Fruit fly (Drosophila melanogaster) whole organism, embryonic: ENCODE results near the gene CG1764.

ENCODE experiments used
- Atf6 ChIP-seq: fragments of 200-800 bp; sonication (Bioruptor generic); IDR thresholded peaks from 2 replicates; pipeline ENCODE4 v1.3.6; 2022; ENCODE audit warnings: missing biosample characterization, missing genetic modification characterization
- CG13296 ChIP-seq: fragments of 200-800 bp; sonication (Bioruptor generic); optimal IDR thresholded peaks from 3 replicates; lab custom pipeline; 2018; ENCODE audit warnings: missing biosample characterization, mild to moderate bottlenecking, missing genetic modification characterization
- CG1529 ChIP-seq: fragments of 200-800 bp; sonication (Bioruptor generic); optimal IDR thresholded peaks from 3 replicates; lab custom pipeline; 2018; ENCODE audit warnings: missing biosample characterization, missing genetic modification characterization
- CG1647 ChIP-seq: fragments of 200-800 bp; sonication (Bioruptor generic); optimal IDR thresholded peaks from 3 replicates; lab custom pipeline; 2016; ENCODE audit warnings: missing biosample characterization, missing genetic modification characterization
- CG17359 ChIP-seq: fragments of 200-800 bp; sonication (Bioruptor generic); optimal IDR thresholded peaks from 3 replicates; lab custom pipeline; 2018; ENCODE audit warnings: missing biosample characterization, mild to moderate bottlenecking, missing genetic modification characterization, moderate library complexity
- CG17361 ChIP-seq: fragments of 200-800 bp; sonication (Bioruptor generic); IDR thresholded peaks from 3 replicates; pipeline ENCODE4 v1.3.6; 2022; ENCODE audit warnings: missing biosample characterization, missing genetic modification characterization
- CG17568 ChIP-seq: fragments of 200-800 bp; sonication (Bioruptor generic); optimal IDR thresholded peaks from 2 replicates; lab custom pipeline; 2018; ENCODE audit warnings: missing biosample characterization, mild to moderate bottlenecking, missing genetic modification characterization, moderate library complexity
- CG17612 ChIP-seq: fragments of 200-800 bp; sonication (Bioruptor generic); IDR thresholded peaks from 2 replicates; pipeline ENCODE4 v1.3.6; 2022; ENCODE audit warnings: missing biosample characterization, missing genetic modification characterization
- CG18262 ChIP-seq: fragments of 200-800 bp; optimal IDR thresholded peaks from 3 replicates; lab custom pipeline; 2019; ENCODE audit warnings: missing biosample characterization, mild to moderate bottlenecking, missing genetic modification characterization, moderate library complexity
- CG18476 ChIP-seq: fragments of 200-800 bp; sonication (Bioruptor generic); optimal IDR thresholded peaks from 2 replicates; lab custom pipeline; 2016; ENCODE audit warnings: missing biosample characterization, mild to moderate bottlenecking, missing genetic modification characterization
- CG31441 ChIP-seq: fragments of 200-800 bp; sonication (Bioruptor generic); IDR thresholded peaks from 2 replicates; pipeline ENCODE4 v1.3.6; 2022; ENCODE audit warnings: missing biosample characterization, missing genetic modification characterization
- CG32532 ChIP-seq: fragments of 200-800 bp; sonication (Bioruptor generic); IDR thresholded peaks from 2 replicates; pipeline ENCODE4 v1.3.6; 2022; ENCODE audit warnings: missing biosample characterization, missing genetic modification characterization
- CG34376 ChIP-seq: fragments of 200-800 bp; sonication (Bioruptor generic); optimal IDR thresholded peaks from 2 replicates; lab custom pipeline; 2018; ENCODE audit warnings: missing biosample characterization, mild to moderate bottlenecking, missing genetic modification characterization
- CG3847 ChIP-seq: fragments of 200-800 bp; sonication (Bioruptor generic); IDR thresholded peaks from 2 replicates; pipeline ENCODE4 v1.3.6; 2022; ENCODE audit warnings: missing biosample characterization, missing genetic modification characterization
- CG42726 ChIP-seq: fragments of 200-800 bp; sonication (Bioruptor generic); IDR thresholded peaks from 2 replicates; pipeline ENCODE4 v1.3.6; 2022; ENCODE audit warnings: missing biosample characterization, missing genetic modification characterization; ENCODE audit not compliant: partially characterized antibody
- CG5245 ChIP-seq: fragments of 200-800 bp; sonication (Bioruptor generic); optimal IDR thresholded peaks from 3 replicates; lab custom pipeline; 2016; ENCODE audit warnings: missing biosample characterization, missing genetic modification characterization
- CG6272 ChIP-seq: fragments of 200-800 bp; sonication (Bioruptor generic); IDR thresholded peaks from 2 replicates; pipeline ENCODE4 v1.3.6; 2022; ENCODE audit warnings: missing biosample characterization, missing genetic modification characterization
- CG6854 ChIP-seq: fragments of 200-800 bp; sonication (Bioruptor generic); optimal IDR thresholded peaks from 3 replicates; lab custom pipeline; 2017; ENCODE audit warnings: missing biosample characterization, mild to moderate bottlenecking, missing genetic modification characterization
- CG9215 ChIP-seq: fragments of 200-800 bp; sonication (Bioruptor generic); IDR thresholded peaks from 2 replicates; pipeline ENCODE4 v1.3.6; 2022; ENCODE audit warnings: missing biosample characterization, missing genetic modification characterization
- CG9437 ChIP-seq: fragments of 200-800 bp; sonication (Bioruptor generic); optimal IDR thresholded peaks from 2 replicates; lab custom pipeline; 2018; ENCODE audit warnings: missing biosample characterization, mild to moderate bottlenecking, missing genetic modification characterization
- CG9932 ChIP-seq: fragments of 200-800 bp; sonication (Bioruptor generic); IDR thresholded peaks from 2 replicates; pipeline ENCODE4 v1.3.6; 2022; ENCODE audit warnings: missing biosample characterization, missing genetic modification characterization
- Fer2 ChIP-seq: fragments of 200-800 bp; sonication (Bioruptor generic); optimal IDR thresholded peaks from 2 replicates; lab custom pipeline; 2018; ENCODE audit warnings: missing biosample characterization, mild to moderate bottlenecking, missing genetic modification characterization, moderate library complexity
- HLH3B ChIP-seq: fragments of 200-800 bp; sonication (Bioruptor generic); IDR thresholded peaks from 2 replicates; pipeline ENCODE4 v1.3.6; 2022; ENCODE audit warnings: missing biosample characterization, missing genetic modification characterization
- Hr51 ChIP-seq, 2 experiments: fragments of 200-800 bp; sonication (Bioruptor generic); optimal IDR thresholded peaks; 2 replicates in 1 of 2; 3 replicates in 1 of 2; lab custom pipeline; 2016 to 2018; ENCODE audit warnings: missing biosample characterization in 2 of 2, missing genetic modification characterization in 2 of 2, mild to moderate bottlenecking in 1 of 2, moderate library complexity in 1 of 2
- Kr ChIP-seq: fragments of 200-800 bp; sonication (Bioruptor generic); optimal IDR thresholded peaks from 2 replicates; lab custom pipeline; 2017; ENCODE audit warnings: missing biosample characterization, mild to moderate bottlenecking, missing genetic modification characterization
- Opbp ChIP-seq: fragments of 200-800 bp; sonication (Bioruptor generic); IDR thresholded peaks from 3 replicates; pipeline ENCODE4 v1.3.6; 2022; ENCODE audit warnings: missing biosample characterization, missing genetic modification characterization; ENCODE audit not compliant: partially characterized antibody
- Rx ChIP-seq: fragments of 200-800 bp; sonication (Bioruptor generic); IDR thresholded peaks from 2 replicates; pipeline ENCODE4 v1.3.6; 2022; ENCODE audit warnings: missing biosample characterization, missing genetic modification characterization
- Spps ChIP-seq: fragments of 200-800 bp; sonication (Bioruptor generic); optimal IDR thresholded peaks from 2 replicates; lab custom pipeline; 2018; ENCODE audit warnings: missing biosample characterization, mild to moderate bottlenecking, missing genetic modification characterization
- Tbp ChIP-seq: fragments of >200 bp; optimal IDR thresholded peaks from 2 replicates; lab custom pipeline; 2018; ENCODE audit warnings: missing biosample characterization, missing genetic modification characterization
- bab2 ChIP-seq: fragments of 200-800 bp; sonication (Bioruptor generic); optimal IDR thresholded peaks from 2 replicates; lab custom pipeline; 2016; ENCODE audit warnings: missing biosample characterization, missing genetic modification characterization
- dati ChIP-seq: fragments of 200-800 bp; sonication (Bioruptor generic); IDR thresholded peaks from 2 replicates; pipeline ENCODE4 v1.3.6; 2022; ENCODE audit warnings: missing biosample characterization, missing genetic modification characterization
- ems ChIP-seq: fragments of 200-800 bp; sonication (Bioruptor generic); optimal IDR thresholded peaks from 3 replicates; lab custom pipeline; 2016; ENCODE audit warnings: missing biosample characterization, missing genetic modification characterization
- ewg ChIP-seq: fragments of 200-800 bp; sonication (Bioruptor generic); optimal IDR thresholded peaks from 3 replicates; lab custom pipeline; 2017; ENCODE audit warnings: mild to moderate bottlenecking, missing biosample characterization, missing genetic modification reagents, missing genetic modification characterization
- fd64A ChIP-seq: fragments of 200-800 bp; sonication (Bioruptor generic); optimal IDR thresholded peaks from 3 replicates; lab custom pipeline; 2018; ENCODE audit warnings: missing biosample characterization, mild to moderate bottlenecking, missing genetic modification characterization
- fu2 ChIP-seq: fragments of 200-800 bp; sonication (Bioruptor generic); optimal IDR thresholded peaks from 2 replicates; lab custom pipeline; 2016; ENCODE audit warnings: missing biosample characterization, missing genetic modification characterization
- gce ChIP-seq: fragments of 200-800 bp; sonication (Bioruptor generic); IDR thresholded peaks from 3 replicates; pipeline ENCODE4 v1.3.6; 2022; ENCODE audit warnings: missing biosample characterization, missing genetic modification characterization
- gcm2 ChIP-seq: fragments of 200-800 bp; sonication (Bioruptor generic); optimal IDR thresholded peaks from 2 replicates; lab custom pipeline; 2016; ENCODE audit warnings: missing biosample characterization, missing genetic modification characterization
- gsb ChIP-seq: fragments of 200-800 bp; sonication (Bioruptor generic); IDR thresholded peaks from 2 replicates; pipeline ENCODE4 v1.3.6; 2022; ENCODE audit warnings: missing biosample characterization, missing genetic modification characterization
- gt ChIP-seq: fragments of 200-800 bp; sonication (Bioruptor generic); IDR thresholded peaks from 2 replicates; pipeline ENCODE4 v1.3.6; 2022; ENCODE audit warnings: missing biosample characterization, missing genetic modification characterization
- kah ChIP-seq: fragments of 200-800 bp; sonication (Bioruptor generic); optimal IDR thresholded peaks from 2 replicates; lab custom pipeline; 2018; ENCODE audit warnings: missing biosample characterization, mild to moderate bottlenecking, missing genetic modification characterization
- lola ChIP-seq, 3 experiments: fragments of >200 bp in 2 of 3; fragments of 200-800 bp in 1 of 3; sonication (Bioruptor generic) in 1 of 3; optimal IDR thresholded peaks; 2 replicates each; lab custom pipeline; 2017 to 2019; ENCODE audit warnings: missing biosample characterization in 3 of 3, missing genetic modification characterization in 3 of 3, mild to moderate bottlenecking in 1 of 3, moderate library complexity in 1 of 3
- nau ChIP-seq: fragments of 200-800 bp; sonication (Bioruptor generic); optimal IDR thresholded peaks from 3 replicates; lab custom pipeline; 2017; ENCODE audit warnings: missing biosample characterization, mild to moderate bottlenecking, missing genetic modification characterization, missing genetic modification reagents
- pfk ChIP-seq: fragments of 200-800 bp; sonication (Bioruptor generic); optimal IDR thresholded peaks from 2 replicates; lab custom pipeline; 2018; ENCODE audit warnings: missing biosample characterization, mild to moderate bottlenecking, missing genetic modification characterization, moderate library complexity
- pum ChIP-seq: fragments of 200-800 bp; sonication (Bioruptor generic); optimal IDR thresholded peaks from 2 replicates; lab custom pipeline; 2016; ENCODE audit warnings: missing biosample characterization, missing genetic modification characterization
- rib ChIP-seq: fragments of 200-800 bp; sonication (Bioruptor generic); IDR thresholded peaks from 2 replicates; pipeline ENCODE4 v1.3.6; 2022; ENCODE audit warnings: missing biosample characterization, missing genetic modification characterization
- run ChIP-seq: fragments of 200-800 bp; sonication (Bioruptor generic); optimal IDR thresholded peaks from 3 replicates; lab custom pipeline; 2018; ENCODE audit warnings: missing biosample characterization, mild to moderate bottlenecking, missing genetic modification characterization
- sim ChIP-seq: fragments of 200-800 bp; sonication (Bioruptor generic); IDR thresholded peaks from 2 replicates; pipeline ENCODE4 v1.3.6; 2022; ENCODE audit warnings: missing biosample characterization, missing genetic modification characterization
- sqz ChIP-seq: fragments of 200-800 bp; sonication (Bioruptor generic); optimal IDR thresholded peaks from 3 replicates; lab custom pipeline; 2018; ENCODE audit warnings: missing biosample characterization, mild to moderate bottlenecking, missing genetic modification characterization
- ssp ChIP-seq: fragments of 200-800 bp; sonication (Bioruptor generic); IDR thresholded peaks from 2 replicates; pipeline ENCODE4 v1.3.6; 2022; ENCODE audit warnings: missing biosample characterization, missing genetic modification characterization
- stwl ChIP-seq: fragments of 200-800 bp; sonication (Bioruptor generic); optimal IDR thresholded peaks from 3 replicates; lab custom pipeline; 2018; ENCODE audit warnings: missing biosample characterization, mild to moderate bottlenecking, missing genetic modification characterization, moderate library complexity
- vfl ChIP-seq: fragments of 200-800 bp; sonication (Bioruptor generic); optimal IDR thresholded peaks from 2 replicates; lab custom pipeline; 2016; ENCODE audit warnings: missing biosample characterization, missing genetic modification characterization
- vnd ChIP-seq: fragments of 200-800 bp; sonication (Bioruptor generic); IDR thresholded peaks from 3 replicates; pipeline ENCODE4 v1.3.6; 2022; ENCODE audit warnings: missing biosample characterization, missing genetic modification characterization; ENCODE audit not compliant: partially characterized antibody
- vvl ChIP-seq: fragments of 200-800 bp; sonication (Bioruptor generic); IDR thresholded peaks from 2 replicates; pipeline ENCODE4 v1.3.6; 2022; ENCODE audit warnings: missing biosample characterization, missing genetic modification characterization

CG1764 gene

DNA sequence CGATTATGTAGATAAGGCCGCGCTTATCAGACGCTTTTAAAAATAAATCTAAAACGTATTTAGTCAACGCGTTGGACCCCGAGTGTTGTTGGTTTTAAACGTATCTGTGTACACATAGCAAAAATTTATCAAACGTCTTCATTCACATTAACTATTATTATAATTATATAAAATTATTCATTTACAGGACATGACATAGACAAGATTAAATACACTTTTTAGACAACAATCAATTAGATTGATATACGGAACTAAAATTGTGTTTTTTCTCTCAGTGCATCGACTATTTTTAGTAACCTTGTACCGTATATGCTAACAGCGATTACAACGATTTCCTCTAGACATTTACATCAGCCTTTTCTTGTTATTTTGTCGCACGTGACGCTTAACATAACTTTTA is 25.5 kb downstream of the CG1764 start (continued):
- TF ChIP-seq nau (GFP tag; lab: Kevin White, UChicago) = no peak
- peak; percentile 68 for TF ChIP-seq CG6854 (GFP tag; lab: Kevin White, UChicago)
- TF ChIP-seq rib (GFP tag; lab: Robert Waterston, UW) = peak; percentile 62; the same call in 1 of the 2 replicates
- TF ChIP-seq lola (GFP tag; optimal IDR thresholded peaks at IDR 0.05; lab: Kevin White, UChicago) = peak in 1 of 3 experiments; percentile 40
- TF ChIP-seq dati = no peak
- TF ChIP-seq gce (GFP tag; lab: Robert Waterston, UW) = peak; percentile 56; the same call in 1 of the 3 replicates
- peak; percentile 72 for TF ChIP-seq CG18262 (tag; lab: Kevin White, UChicago)
- peak; percentile 51; the same call in 1 of the 2 replicates for TF ChIP-seq ssp (GFP tag; lab: Robert Waterston, UW)
- 0 out of 2 replicates have a peak, but pooled peaks have one; percentile 25 for TF ChIP-seq CG17612 (GFP tag; lab: Robert Waterston, UW)
- no peak for TF ChIP-seq Spps (tag; lab: Kevin White, UChicago)
- no peak for TF ChIP-seq fu2 (GFP tag; lab: Kevin White, UChicago)
- TF ChIP-seq ewg (GFP tag; lab: Kevin White, UChicago) = peak; percentile 24
- no peak for TF ChIP-seq stwl (tag; lab: Kevin White, UChicago)
- peak; percentile 76 for TF ChIP-seq CG17361
- TF ChIP-seq vfl (GFP tag; lab: Kevin White, UChicago) = no peak
- peak; percentile 78 for TF ChIP-seq CG31441 (GFP tag; lab: Robert Waterston, UW)
- no peak for TF ChIP-seq sim
- no peak for TF ChIP-seq Tbp (GFP tag; lab: Kevin White, UChicago)
- peak; percentile 19 for TF ChIP-seq sqz
- peak; percentile 81 for TF ChIP-seq vvl
- no peak for TF ChIP-seq bab2 (GFP tag; lab: Kevin White, UChicago)
- peak; percentile 65 for TF ChIP-seq CG17568 (GFP tag; lab: Kevin White, UChicago)
- peak; percentile 87 for TF ChIP-seq CG13296
- peak; percentile 52; the same call in 1 of the 2 replicates for TF ChIP-seq CG9215 (GFP tag; lab: Robert Waterston, UW)
- 0 out of 2 replicates have a peak, but pooled peaks have one; percentile 19 for TF ChIP-seq Rx
- no peak for TF ChIP-seq Opbp
- TF ChIP-seq CG9437 (GFP tag; lab: Kevin White, UChicago) = peak; percentile 67
- TF ChIP-seq CG6272 = no peak
- TF ChIP-seq CG1647 (GFP tag; lab: Kevin White, UChicago) = no peak
- TF ChIP-seq pfk (GFP tag; lab: Kevin White, UChicago) = no peak
- TF ChIP-seq Kr (GFP tag; lab: Kevin White, UChicago) = no peak
- peak; percentile 88 for TF ChIP-seq Atf6
- peak; percentile 60 for TF ChIP-seq Fer2 (tag; lab: Kevin White, UChicago)
- no peak for TF ChIP-seq ems (GFP tag; lab: Kevin White, UChicago)
- no peak for TF ChIP-seq gt (GFP tag; lab: Robert Waterston, UW)
- no peak for TF ChIP-seq gcm2 (GFP tag; lab: Kevin White, UChicago)

DNA sequence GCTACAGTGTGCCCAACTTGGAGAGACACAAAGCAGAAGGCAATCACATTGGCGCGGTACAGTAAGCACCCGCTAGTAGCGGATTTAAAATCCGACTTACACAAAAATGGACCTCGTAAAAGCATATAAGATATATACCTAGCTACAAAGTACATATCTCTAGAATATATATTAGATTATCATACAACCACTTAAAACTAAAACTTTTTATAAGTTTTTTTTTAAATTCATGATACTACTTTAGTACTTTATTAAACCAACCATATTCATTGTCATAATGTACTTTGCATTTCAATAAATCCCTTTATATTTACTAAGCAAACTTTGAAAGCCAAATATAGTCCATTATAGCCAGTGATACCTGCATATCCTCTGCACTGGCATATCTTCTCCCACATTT is 27.1 kb downstream of the CG1764 start:
- TF ChIP-seq CG1529 (GFP tag; lab: Kevin White, UChicago) (peak; percentile 7), kah (no peak), gsb (GFP tag; lab: Robert Waterston, UW) (peak; percentile 28; the same call in 1 of the 2 replicates), pum (GFP tag; lab: Kevin White, UChicago) (no peak), fd64A (GFP tag; lab: Kevin White, UChicago) (no peak), CG18476 (GFP tag; lab: Kevin White, UChicago) (no peak), CG42726 (no peak), Hr51 (GFP tag; optimal IDR thresholded peaks at IDR 0.05; lab: Kevin White, UChicago) (peak in 1 of 2 experiments; percentile 67), CG9932 (GFP tag; lab: Robert Waterston, UW) (peak; percentile 54), vnd (no peak), CG5245 (peak; percentile 17), HLH3B (GFP tag; lab: Robert Waterston, UW) (no peak), run (tag; lab: Kevin White, UChicago) (peak; percentile 19), CG34376 (GFP tag; lab: Kevin White, UChicago) (no peak), CG17359 (tag; lab: Kevin White, UChicago) (peak; percentile 43), CG3847 (GFP tag; lab: Robert Waterston, UW) (0 out of 2 replicates have a peak, but pooled peaks have one; percentile 37), CG32532 (GFP tag; lab: Robert Waterston, UW) (peak; percentile 52)
